Worm (Caenorhabditis elegans): ENCODE results near the gene C16E9.1.

Gene C16E9.1

DNA sequence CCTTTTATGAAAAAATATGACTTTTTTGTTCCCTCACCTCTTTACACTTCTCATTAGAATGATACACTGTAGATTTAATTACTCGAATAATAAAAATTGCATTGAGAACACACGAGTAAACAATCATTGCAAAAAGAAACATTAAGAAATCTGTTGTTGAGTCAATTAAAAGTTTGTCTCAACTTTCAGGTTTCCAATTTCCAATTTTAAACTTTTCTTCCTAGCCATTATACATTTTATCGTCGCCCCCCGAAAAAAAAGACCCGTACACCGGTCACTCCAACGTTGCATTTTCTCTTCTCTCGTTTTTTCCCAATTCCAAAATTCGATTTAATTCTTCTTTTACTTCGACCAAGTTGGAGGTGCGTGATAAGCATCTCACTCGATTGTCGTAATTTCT lies at the start of gene C16E9.1:
TSS of gene C16E9.1 (plus strand) at position 301 of the 400 bp plus-strand sequence.
- TF ChIP-seq C06A6.2 (GFP tag; conservative IDR thresholded peaks at IDR 0.05) = no peak
- no peak for TF ChIP-seq snpc-1.3 (tag; optimal IDR thresholded peaks at IDR 0.05; ENCODE audit: insufficient read depth)
- no peak for TF ChIP-seq egl-44 (GFP tag; IDR thresholded peaks at IDR 0.05)
- no peak for TF ChIP-seq attf-5 (GFP tag; optimal IDR thresholded peaks at IDR 0.05)
- no peak for TF ChIP-seq attf-6 (GFP tag; IDR thresholded peaks at IDR 0.05)
- no peak for TF ChIP-seq nhr-80 (tag; optimal IDR thresholded peaks at IDR 0.05)
- TF ChIP-seq K11D2.4 (GFP tag; IDR thresholded peaks at IDR 0.05) = no peak
- TF ChIP-seq T26A5.8 (tag; optimal IDR thresholded peaks at IDR 0.05) = no peak
- TF ChIP-seq tbp1 (GFP tag; optimal IDR thresholded peaks at IDR 0.05) = no peak
- TF ChIP-seq him-1 (tag; optimal IDR thresholded peaks at IDR 0.05) = no peak
- no peak for TF ChIP-seq F57C9.4 (tag; optimal IDR thresholded peaks at IDR 0.05)
- no peak for TF ChIP-seq ztf-6 (GFP tag; IDR thresholded peaks at IDR 0.05)
- TF ChIP-seq ceh-100 (GFP tag; IDR thresholded peaks at IDR 0.05) = no peak
- no peak for TF ChIP-seq F22D6.2 (tag; optimal IDR thresholded peaks at IDR 0.05)
- no peak for TF ChIP-seq egl-18 (GFP tag; IDR thresholded peaks at IDR 0.05)
- TF ChIP-seq B0035.1 (tag; optimal IDR thresholded peaks at IDR 0.05) = no peak

DNA sequence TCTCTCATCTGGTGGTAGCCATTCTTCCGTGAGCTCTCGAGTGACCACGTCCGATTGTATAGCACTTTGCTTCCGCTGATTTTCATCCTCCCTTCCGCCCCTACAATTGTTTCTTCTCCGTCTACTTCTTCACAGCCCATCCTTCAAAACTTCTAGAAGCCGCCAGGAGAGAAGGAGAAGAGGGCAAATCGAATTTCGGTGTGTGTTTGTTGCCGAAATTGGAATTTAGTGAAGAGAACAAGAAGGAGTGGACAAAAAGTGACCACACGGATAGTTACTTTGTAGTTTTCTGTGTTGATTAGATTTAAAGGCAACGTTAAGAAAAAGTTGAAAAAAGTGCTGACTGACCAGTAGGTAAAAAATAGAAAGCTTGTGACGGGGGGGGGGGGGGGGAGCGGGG lies 46.9 kb upstream of the C16E9.1 start:
- no peak for TF ChIP-seq hsf-1 (GFP tag; IDR thresholded peaks at IDR 0.05)
- no peak for TF ChIP-seq T07F8.4 (tag; optimal IDR thresholded peaks at IDR 0.05)
- TF ChIP-seq B0261.1 (tag; optimal IDR thresholded peaks at IDR 0.05) = no peak
- TF ChIP-seq chd-7 (tag; optimal IDR thresholded peaks at IDR 0.05) = no peak
- no peak for TF ChIP-seq madf-6 (GFP tag; IDR thresholded peaks at IDR 0.05)
- TF ChIP-seq egl-44 (GFP tag; IDR thresholded peaks at IDR 0.05) = no peak
- no peak for TF ChIP-seq mel-28 (tag; optimal IDR thresholded peaks at IDR 0.05; ENCODE audit: borderline replicate concordance)
- no peak for TF ChIP-seq F22D6.2 (tag; optimal IDR thresholded peaks at IDR 0.05)
- no peak for TF ChIP-seq T26A5.8 (tag; optimal IDR thresholded peaks at IDR 0.05)
- no peak for TF ChIP-seq nfyb-1 (GFP tag; IDR thresholded peaks at IDR 0.05)
- TF ChIP-seq madf-10 (tag; optimal IDR thresholded peaks at IDR 0.05) = no peak
- no peak for TF ChIP-seq ztf-22 (GFP tag; optimal IDR thresholded peaks at IDR 0.05)
- TF ChIP-seq snpc-4 (GFP tag; optimal IDR thresholded peaks at IDR 0.05) = no peak
- TF ChIP-seq snpc-4 (tag; optimal IDR thresholded peaks at IDR 0.05) = no peak
- no peak for TF ChIP-seq snpc-1.1 (tag; optimal IDR thresholded peaks at IDR 0.05; ENCODE audit: insufficient read depth)
- TF ChIP-seq bed-2 (GFP tag; IDR thresholded peaks at IDR 0.05) = no peak
- TF ChIP-seq mxl-1 (tag; optimal IDR thresholded peaks at IDR 0.05) = no peak

DNA sequence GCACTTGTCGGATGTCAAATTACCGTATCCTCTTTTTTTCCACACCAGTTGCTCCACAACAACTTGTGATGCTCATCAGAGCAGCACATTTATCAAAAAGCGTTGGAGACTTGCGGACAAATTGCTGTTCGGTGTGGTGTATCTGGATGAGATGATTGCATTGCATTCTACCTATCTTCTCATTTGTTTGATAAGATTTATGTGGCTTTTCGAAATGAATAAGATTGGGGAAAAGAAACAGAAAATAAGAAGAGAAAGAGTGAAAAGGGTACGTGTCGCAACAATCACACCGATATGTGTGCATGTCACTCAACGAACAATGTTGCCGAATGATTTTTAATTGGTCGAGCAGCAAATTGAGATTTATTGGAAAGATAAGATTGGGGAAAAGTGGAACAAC lies 45.9 kb upstream of the C16E9.1 start:
- TF ChIP-seq ceh-27 (GFP tag; optimal IDR thresholded peaks at IDR 0.05) (no peak), nhr-179 (tag; optimal IDR thresholded peaks at IDR 0.05) (no peak), T07F8.4 (tag; optimal IDR thresholded peaks at IDR 0.05) (no peak), F10E7.11 (tag; optimal IDR thresholded peaks at IDR 0.05) (no peak), K12H6.12 (tag; optimal IDR thresholded peaks at IDR 0.05) (no peak), pha-4 (tag; optimal IDR thresholded peaks at IDR 0.05) (no peak), aptf-2 (GFP tag; conservative IDR thresholded peaks at IDR 0.05) (no peak), sdz-38 (tag; optimal IDR thresholded peaks at IDR 0.05) (no peak), let-607 (tag; optimal IDR thresholded peaks at IDR 0.05) (no peak), mes-4 (tag; optimal IDR thresholded peaks at IDR 0.05) (no peak), Y67H2A.10 (GFP tag; conservative IDR thresholded peaks at IDR 0.05) (no peak), Y53G8AR.9 (GFP tag; conservative IDR thresholded peaks at IDR 0.05) (no peak), dox-1 (GFP tag; IDR thresholded peaks at IDR 0.05) (no peak)

Measured in whole organism, young adult.